Worm (Caenorhabditis elegans) whole organism, L4 larva: Measurements from ENCODE around the gene best-20.

Experiments
- T26A8.4 ChIP-seq: fragments of 200-800 bp; sonication (Bioruptor generic); IDR thresholded peaks from 2 replicates; pipeline ENCODE4 v1.3.6; 2022; ENCODE audit warnings: missing genetic modification characterization, missing compliant biosample characterization
- ama-1 ChIP-seq: fragments of 150-350 bp; optimal IDR thresholded peaks from 2 replicates; lab custom pipeline; 2014; ENCODE audit warnings: inconsistent platforms, mixed read lengths
- arid-1 ChIP-seq: fragments of 200-800 bp; sonication (Bioruptor generic); conservative IDR thresholded peaks from 2 replicates; pipeline ENCODE4 v1.3.6; 2022; ENCODE audit warnings: missing genetic modification reagents, missing genetic modification characterization, missing compliant biosample characterization
- dmd-6 ChIP-seq: fragments of 200-800 bp; sonication (Bioruptor generic); IDR thresholded peaks from 2 replicates; pipeline ENCODE4 v1.3.6; 2022; ENCODE audit warnings: missing genetic modification reagents, missing genetic modification characterization, missing compliant biosample characterization
- duxl-1 ChIP-seq: sonication (generic microtip); optimal IDR thresholded peaks from 2 replicates; lab custom pipeline; 2016; ENCODE audit warnings: mild to moderate bottlenecking, missing genetic modification characterization, moderate library complexity, missing compliant biosample characterization; ENCODE audit not compliant: poor library complexity
- hmg-1.1 ChIP-seq: fragments of 200-800 bp; sonication (Bioruptor generic); IDR thresholded peaks from 2 replicates; pipeline ENCODE4 v1.3.6; 2022; ENCODE audit warnings: missing genetic modification reagents, missing genetic modification characterization, missing compliant biosample characterization
- nhr-11 ChIP-seq: fragments of 150-350 bp; optimal IDR thresholded peaks from 2 replicates; lab custom pipeline; 2014; ENCODE audit warnings: missing biosample characterization, missing genetic modification characterization
- nhr-25 ChIP-seq: sonication (generic microtip); optimal IDR thresholded peaks from 2 replicates; lab custom pipeline; 2017; ENCODE audit warnings: missing genetic modification characterization, mild to moderate bottlenecking, missing compliant biosample characterization, antibody characterized with exemption, moderate library complexity, borderline replicate concordance; ENCODE audit not compliant: insufficient read depth
- snpc-4 ChIP-seq: fragments of 150-350 bp; optimal IDR thresholded peaks from 2 replicates; lab custom pipeline; 2014; ENCODE audit warnings: missing biosample characterization, missing genetic modification characterization
- spr-1 ChIP-seq: sonication (generic microtip); optimal IDR thresholded peaks from 2 replicates; lab custom pipeline; 2016; ENCODE audit warnings: mild to moderate bottlenecking, missing genetic modification characterization, missing compliant biosample characterization

DNA sequence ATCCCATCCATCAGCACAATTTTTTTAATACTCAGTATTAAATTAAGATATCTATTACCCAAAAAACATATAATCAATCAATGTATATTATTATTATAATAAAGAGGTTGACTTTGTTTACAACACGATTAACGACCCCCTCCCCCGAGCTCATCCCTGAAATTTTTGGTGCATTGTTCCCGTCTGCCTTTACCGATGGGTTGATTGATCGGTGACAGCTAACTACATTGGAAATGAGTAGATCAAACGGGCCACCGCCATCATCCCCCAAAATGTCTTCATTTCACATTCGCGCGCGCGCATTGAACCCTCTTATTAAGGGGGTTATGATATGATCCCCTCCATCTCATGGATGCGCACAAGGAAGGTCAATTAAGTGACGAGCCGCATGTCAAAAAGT is 3.8 kb downstream of the best-20 start:
- TF ChIP-seq arid-1 (GFP tag; lab: Robert Waterston, UW) = no peak
- no peak for TF ChIP-seq ama-1 (lab: Kevin White, UChicago)
- no peak for TF ChIP-seq nhr-25 (tag; lab: Kevin White, UChicago)
- no peak for TF ChIP-seq snpc-4
- TF ChIP-seq hmg-1.1 = no peak
- TF ChIP-seq T26A8.4 (GFP tag; lab: Robert Waterston, UW) = no peak
- no peak for TF ChIP-seq duxl-1 (tag; lab: Kevin White, UChicago)
- no peak for TF ChIP-seq nhr-11 (tag; lab: Kevin White, UChicago)
- no peak for TF ChIP-seq spr-1
- TF ChIP-seq dmd-6 (GFP tag; lab: Robert Waterston, UW) = no peak
